Fruit fly (Drosophila melanogaster) whole organism, prepupa: ENCODE results near the gene Eig71Eh.

ENCODE experiments used
- Blimp-1 ChIP-seq: fragments of 200-800 bp; sonication (Bioruptor generic); optimal IDR thresholded peaks from 3 replicates; lab custom pipeline; 2017; ENCODE audit warnings: missing biosample characterization, missing genetic modification characterization, mild to moderate bottlenecking, moderate library complexity, missing genetic modification reagents
- CG10631 ChIP-seq: fragments of 200-800 bp; sonication (Bioruptor generic); optimal IDR thresholded peaks from 2 replicates; lab custom pipeline; 2016; ENCODE audit warnings: missing biosample characterization, missing genetic modification characterization
- CG10669 ChIP-seq: fragments of 200-800 bp; sonication (Bioruptor generic); optimal IDR thresholded peaks from 3 replicates; lab custom pipeline; 2018; ENCODE audit warnings: missing biosample characterization, mild to moderate bottlenecking, missing genetic modification characterization, moderate library complexity
- CG11902 ChIP-seq: fragments of 200-800 bp; sonication (Bioruptor generic); optimal IDR thresholded peaks from 3 replicates; lab custom pipeline; 2016; ENCODE audit warnings: missing biosample characterization, missing genetic modification characterization
- CG16779 ChIP-seq: fragments of 200-800 bp; sonication (Bioruptor generic); optimal IDR thresholded peaks from 3 replicates; lab custom pipeline; 2017; ENCODE audit warnings: missing biosample characterization, mild to moderate bottlenecking, missing genetic modification characterization
- CG31627 ChIP-seq: fragments of 200-800 bp; sonication (Bioruptor generic); optimal IDR thresholded peaks from 3 replicates; lab custom pipeline; 2016; ENCODE audit warnings: missing biosample characterization, missing genetic modification characterization
- CG34406 ChIP-seq: fragments of 200-800 bp; sonication (Bioruptor generic); optimal IDR thresholded peaks from 3 replicates; lab custom pipeline; 2016; ENCODE audit warnings: missing biosample characterization, missing genetic modification characterization
- CG3919 ChIP-seq: fragments of 200-800 bp; sonication (Bioruptor generic); optimal IDR thresholded peaks from 3 replicates; lab custom pipeline; 2016; ENCODE audit warnings: missing biosample characterization, missing genetic modification characterization
- CG6163 ChIP-seq: fragments of 200-800 bp; sonication (Bioruptor generic); IDR thresholded peaks from 3 replicates; pipeline ENCODE4 v1.3.6; 2022; ENCODE audit warnings: missing biosample characterization, missing genetic modification characterization
- CG6276 ChIP-seq: fragments of 200-800 bp; sonication (Bioruptor generic); optimal IDR thresholded peaks from 2 replicates; lab custom pipeline; 2017; ENCODE audit warnings: missing biosample characterization, mild to moderate bottlenecking, missing genetic modification characterization
- CG6808 ChIP-seq: fragments of 200-800 bp; sonication (Bioruptor generic); optimal IDR thresholded peaks from 3 replicates; lab custom pipeline; 2017; ENCODE audit warnings: missing biosample characterization, missing genetic modification characterization, mild to moderate bottlenecking, moderate library complexity, missing genetic modification reagents
- CG6854 ChIP-seq: fragments of 200-800 bp; sonication (Bioruptor generic); optimal IDR thresholded peaks from 2 replicates; lab custom pipeline; 2017; ENCODE audit warnings: missing biosample characterization, mild to moderate bottlenecking, missing genetic modification characterization
- CG7368 ChIP-seq: fragments of 200-800 bp; sonication (Bioruptor generic); optimal IDR thresholded peaks from 3 replicates; lab custom pipeline; 2016; ENCODE audit warnings: missing biosample characterization, missing genetic modification characterization
- CG8319 ChIP-seq: fragments of 200-800 bp; sonication (Bioruptor generic); optimal IDR thresholded peaks from 3 replicates; lab custom pipeline; 2016; ENCODE audit warnings: missing biosample characterization, missing genetic modification characterization
- CG8632 ChIP-seq: fragments of 200-800 bp; sonication (Bioruptor generic); optimal IDR thresholded peaks from 3 replicates; lab custom pipeline; 2016; ENCODE audit warnings: missing biosample characterization, missing genetic modification characterization
- CG9139 ChIP-seq: fragments of 200-800 bp; sonication (Bioruptor generic); optimal IDR thresholded peaks from 3 replicates; lab custom pipeline; 2017; ENCODE audit warnings: missing biosample characterization, mild to moderate bottlenecking, missing genetic modification characterization
- Eip93F ChIP-seq: fragments of 200-800 bp; sonication (Bioruptor generic); optimal IDR thresholded peaks from 2 replicates; lab custom pipeline; 2016; ENCODE audit warnings: missing biosample characterization, mild to moderate bottlenecking, missing genetic modification characterization
- Ets21C ChIP-seq: fragments of 200-800 bp; sonication (Bioruptor generic); optimal IDR thresholded peaks from 3 replicates; lab custom pipeline; 2016; ENCODE audit warnings: missing biosample characterization, missing genetic modification characterization
- Ets96B ChIP-seq: fragments of 200-800 bp; optimal IDR thresholded peaks from 2 replicates; lab custom pipeline; 2019; ENCODE audit warnings: missing biosample characterization, mild to moderate bottlenecking, missing genetic modification characterization, moderate library complexity
- Gug ChIP-seq: fragments of 200-800 bp; sonication (Bioruptor generic); IDR thresholded peaks from 2 replicates; pipeline ENCODE4 v1.3.6; 2022; ENCODE audit warnings: missing biosample characterization, missing genetic modification characterization
- Hr39 ChIP-seq: fragments of 200-800 bp; sonication (Bioruptor generic); optimal IDR thresholded peaks from 2 replicates; lab custom pipeline; 2016; ENCODE audit warnings: missing biosample characterization, missing genetic modification characterization
- Hr4 ChIP-seq: fragments of 200-800 bp; sonication (Bioruptor generic); optimal IDR thresholded peaks from 3 replicates; lab custom pipeline; 2016; ENCODE audit warnings: missing biosample characterization, missing genetic modification characterization
- Lpt ChIP-seq: fragments of 200-800 bp; sonication (Bioruptor generic); optimal IDR thresholded peaks from 3 replicates; lab custom pipeline; 2016; ENCODE audit warnings: missing biosample characterization, missing genetic modification characterization
- Met ChIP-seq: fragments of 200-800 bp; sonication (Bioruptor generic); optimal IDR thresholded peaks from 3 replicates; lab custom pipeline; 2016; ENCODE audit warnings: missing biosample characterization, missing genetic modification characterization
- OdsH ChIP-seq: fragments of 200-800 bp; sonication (Bioruptor generic); optimal IDR thresholded peaks from 3 replicates; lab custom pipeline; 2016; ENCODE audit warnings: missing biosample characterization, missing genetic modification characterization
- Sox102F ChIP-seq: fragments of 200-800 bp; sonication (Bioruptor generic); optimal IDR thresholded peaks from 2 replicates; lab custom pipeline; 2016; ENCODE audit warnings: missing biosample characterization, mild to moderate bottlenecking, missing genetic modification characterization
- Sox15 ChIP-seq: fragments of 200-800 bp; sonication (Bioruptor generic); optimal IDR thresholded peaks from 3 replicates; lab custom pipeline; 2016; ENCODE audit warnings: missing biosample characterization, missing genetic modification characterization
- cyc ChIP-seq: fragments of 200-800 bp; sonication (Bioruptor generic); optimal IDR thresholded peaks from 3 replicates; lab custom pipeline; 2016; ENCODE audit warnings: missing biosample characterization, missing genetic modification characterization
- dac ChIP-seq: fragments of 200-800 bp; sonication (Bioruptor generic); optimal IDR thresholded peaks from 2 replicates; lab custom pipeline; 2017; ENCODE audit warnings: missing biosample characterization, mild to moderate bottlenecking, missing genetic modification characterization
- dsx ChIP-seq: fragments of 200-800 bp; optimal IDR thresholded peaks from 3 replicates; lab custom pipeline; 2019; ENCODE audit warnings: missing biosample characterization, mild to moderate bottlenecking, missing genetic modification characterization, moderate library complexity; ENCODE audit not compliant: poor library complexity, severe bottlenecking
- fd59A ChIP-seq: fragments of 200-800 bp; sonication (Bioruptor generic); optimal IDR thresholded peaks from 2 replicates; lab custom pipeline; 2017; ENCODE audit warnings: missing biosample characterization, mild to moderate bottlenecking, missing genetic modification characterization, missing genetic modification reagents
- fd85E ChIP-seq: fragments of 200-800 bp; sonication (Bioruptor generic); optimal IDR thresholded peaks from 3 replicates; lab custom pipeline; 2016; ENCODE audit warnings: missing biosample characterization, missing genetic modification characterization
- pdm3 ChIP-seq: fragments of 200-800 bp; sonication (Bioruptor generic); optimal IDR thresholded peaks from 3 replicates; lab custom pipeline; 2016; ENCODE audit warnings: missing biosample characterization, missing genetic modification characterization
- spab ChIP-seq: fragments of 200-800 bp; sonication (Bioruptor generic); optimal IDR thresholded peaks from 2 replicates; lab custom pipeline; 2017; ENCODE audit warnings: missing biosample characterization, mild to moderate bottlenecking, missing genetic modification characterization, missing genetic modification reagents
- svp ChIP-seq: fragments of 200-800 bp; sonication (Bioruptor generic); peaks from one replicate; lab custom pipeline; 2016; ENCODE audit warnings: missing biosample characterization, missing genetic modification characterization
- vri ChIP-seq: fragments of 200-800 bp; sonication (Bioruptor generic); optimal IDR thresholded peaks from 3 replicates; lab custom pipeline; 2016; ENCODE audit warnings: missing biosample characterization, mild to moderate bottlenecking, missing genetic modification characterization

Gene Eig71Eh

DNA sequence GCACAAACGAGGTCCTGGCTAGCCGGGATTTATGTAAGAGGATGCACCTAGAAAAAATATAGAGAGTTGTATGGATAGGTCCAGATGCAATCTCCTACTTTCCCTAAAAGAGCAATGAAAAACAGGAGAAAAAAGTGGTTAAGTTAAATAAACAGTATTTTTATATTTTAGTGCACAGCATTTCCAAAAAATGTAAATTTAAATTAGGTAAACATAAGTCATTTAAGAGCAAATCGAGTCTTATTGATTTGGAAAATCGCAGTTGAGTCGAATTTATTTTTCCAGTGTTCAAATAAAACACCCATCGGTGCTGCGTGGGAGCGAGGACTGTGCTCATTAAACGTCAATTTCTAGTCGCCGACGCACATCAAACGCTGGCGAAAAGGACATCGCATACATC, 6.5 kb upstream of the Eig71Eh start:
- TF ChIP-seq CG31627 (GFP tag; lab: Kevin White, UChicago) (no peak), CG16779 (tag; lab: Kevin White, UChicago) (no peak), CG6163 (GFP tag; lab: Robert Waterston, UW) (no peak), OdsH (no peak), Gug (GFP tag; lab: Robert Waterston, UW) (no peak), CG10631 (GFP tag; lab: Kevin White, UChicago) (no peak)
- TF ChIP-seq, all 60 proteins: peak for 0

- TF ChIP-seq cyc (no peak), CG6808 (no peak), dac (GFP tag; lab: Kevin White, UChicago) (no peak), Met (no peak), CG10669 (GFP tag; lab: Kevin White, UChicago) (no peak), Eip93F (no peak), Blimp-1 (no peak), CG6276 (no peak), dsx (GFP tag; lab: Kevin White, UChicago) (no peak), spab (GFP tag; lab: Kevin White, UChicago) (no peak), CG8319 (GFP tag; lab: Kevin White, UChicago) (no peak)
These were observed 5.1 kb upstream of the Eig71Eh start for dm6 chr3L:15664199-15664794.

DNA sequence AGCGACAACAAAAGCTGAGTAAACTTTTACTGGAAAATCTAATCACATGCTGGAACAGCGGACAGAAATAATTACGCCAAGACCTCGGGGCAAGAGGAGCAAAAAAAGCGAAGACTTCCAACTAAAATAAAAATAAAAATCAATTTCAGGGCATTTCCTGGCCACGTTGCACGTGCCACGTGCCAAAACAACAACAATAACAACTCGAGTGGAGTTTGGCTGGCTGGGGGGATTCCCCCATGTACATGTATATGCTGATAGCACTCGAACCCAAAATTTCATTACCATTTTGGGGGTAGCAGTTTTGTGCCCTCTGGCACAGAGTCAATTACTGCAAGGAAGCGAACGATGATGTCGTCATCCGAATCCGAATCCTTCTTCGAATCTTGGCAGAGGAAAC, 3.3 kb upstream of the Eig71Eh start:
- TF ChIP-seq Ets96B (tag; lab: Kevin White, UChicago) = no peak
- no peak for TF ChIP-seq CG3919 (GFP tag; lab: Kevin White, UChicago)
- no peak for TF ChIP-seq fd85E (GFP tag; lab: Kevin White, UChicago)
- TF ChIP-seq CG8632 (GFP tag; lab: Kevin White, UChicago) = no peak
- no peak for TF ChIP-seq CG6163 (GFP tag; lab: Robert Waterston, UW)
- TF ChIP-seq Lpt (GFP tag; lab: Kevin White, UChicago) = no peak
- TF ChIP-seq Hr4 (GFP tag; lab: Kevin White, UChicago) = no peak
- no peak for TF ChIP-seq CG16779 (tag; lab: Kevin White, UChicago)
- TF ChIP-seq Hr39 (GFP tag; lab: Kevin White, UChicago) = no peak
- no peak for TF ChIP-seq Sox15 (GFP tag; lab: Kevin White, UChicago)
- TF ChIP-seq dac (GFP tag; lab: Kevin White, UChicago) = no peak
- TF ChIP-seq CG11902 (GFP tag; lab: Kevin White, UChicago) = no peak
- TF ChIP-seq cyc = no peak

DNA sequence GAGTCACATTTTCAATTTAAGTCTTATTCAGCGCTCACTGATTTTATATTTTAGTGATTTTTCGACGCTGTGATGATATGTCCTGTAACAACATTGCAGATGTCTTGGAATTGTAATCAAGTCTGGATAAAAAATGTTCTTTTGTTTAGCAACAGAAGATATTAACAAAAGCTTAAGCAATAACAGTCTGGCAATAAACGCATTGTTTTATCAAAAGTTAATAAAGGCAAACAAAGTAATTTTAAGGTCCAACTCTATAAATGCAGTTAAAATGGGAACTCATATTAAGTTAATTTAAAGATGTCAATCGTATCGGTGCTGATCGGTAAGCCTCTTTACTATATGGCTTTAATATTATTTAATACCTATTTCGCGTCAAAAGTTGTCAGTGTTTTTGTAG, 2.3 kb upstream of the Eig71Eh start, which contains the start of gene CG43082:
Gene CG43082 (plus strand): TSS at position 301 of the 400 bp plus-strand sequence.
- no peak for TF ChIP-seq Sox102F (GFP tag; lab: Kevin White, UChicago)
- TF ChIP-seq CG34406 (GFP tag; lab: Kevin White, UChicago) = no peak
- no peak for TF ChIP-seq pdm3 (GFP tag; lab: Kevin White, UChicago)
- TF ChIP-seq CG7368 (GFP tag; lab: Kevin White, UChicago) = no peak
- TF ChIP-seq Ets21C (GFP tag; lab: Kevin White, UChicago) = no peak
- no peak for TF ChIP-seq fd59A (GFP tag; lab: Kevin White, UChicago)
- TF ChIP-seq CG6854 (GFP tag; lab: Kevin White, UChicago) = no peak
- no peak for TF ChIP-seq cyc
- TF ChIP-seq vri (GFP tag; lab: Kevin White, UChicago) = no peak
- TF ChIP-seq CG31627 (GFP tag; lab: Kevin White, UChicago) = no peak
- no peak for TF ChIP-seq svp (GFP tag; lab: Kevin White, UChicago)
- TF ChIP-seq Eip93F = no peak
- no peak for TF ChIP-seq CG9139 (GFP tag; lab: Kevin White, UChicago)
- no peak for TF ChIP-seq CG8319 (GFP tag; lab: Kevin White, UChicago)
- no peak for TF ChIP-seq CG16779 (tag; lab: Kevin White, UChicago)
- TF ChIP-seq CG10669 (GFP tag; lab: Kevin White, UChicago) = no peak
